Fruit fly (Drosophila melanogaster): ENCODE data around the gene ncd.

The ncd gene

dm6 chr3R:29763154-29763553 lies 43.8 kb downstream of the ncd start (continued):
- TF ChIP-seq al (GFP tag; IDR thresholded peaks at IDR 0.05) (peak; percentile 16; the same call in 1 of the 2 replicates), esg (GFP tag; conservative IDR thresholded peaks at IDR 0.05) (peak; percentile 45), CG7786 (GFP tag; optimal IDR thresholded peaks at IDR 0.05) (no peak), CG33557 (GFP tag; optimal IDR thresholded peaks at IDR 0.05) (no peak), CG12391 (tag; optimal IDR thresholded peaks at IDR 0.05) (peak; percentile 13), gem (tag; optimal IDR thresholded peaks at IDR 0.05) (peak; percentile 60), jing (GFP tag; optimal IDR thresholded peaks at IDR 0.05) (no peak), CG2202 (tag; optimal IDR thresholded peaks at IDR 0.05) (no peak), CG2129 (GFP tag; IDR thresholded peaks at IDR 0.05; ENCODE audit: partially characterized antibody) (no peak), E2f1 (GFP tag; IDR thresholded peaks at IDR 0.05) (peak; percentile 25; the same call in 1 of the 2 replicates), CG7271 (tag; optimal IDR thresholded peaks at IDR 0.05) (no peak), CG3995 (GFP tag; optimal IDR thresholded peaks at IDR 0.05) (no peak), Six4 (GFP tag; optimal IDR thresholded peaks at IDR 0.05) (no peak), run (tag; optimal IDR thresholded peaks at IDR 0.05) (no peak), dan (GFP tag; IDR thresholded peaks at IDR 0.05) (no peak), CG10654 (GFP tag; optimal IDR thresholded peaks at IDR 0.05) (peak; percentile 39), CG18599 (GFP tag; optimal IDR thresholded peaks at IDR 0.05) (peak; percentile 21), CG2889 (GFP tag; IDR thresholded peaks at IDR 0.05) (no peak), CG8478 (optimal IDR thresholded peaks at IDR 0.05) (no peak), H15 (GFP tag; IDR thresholded peaks at IDR 0.05) (no peak), CG6683 (GFP tag; optimal IDR thresholded peaks at IDR 0.05) (no peak), hb (GFP tag; IDR thresholded peaks at IDR 0.05; ENCODE audit: partially characterized antibody) (no peak), ash1 (GFP tag; optimal IDR thresholded peaks at IDR 0.05) (no peak), B-H2 (GFP tag; optimal IDR thresholded peaks at IDR 0.05) (no peak), nerfin-1 (tag; optimal IDR thresholded peaks at IDR 0.05) (no peak), CG10267 (tag; optimal IDR thresholded peaks at IDR 0.05) (peak; percentile 12), zfh1 (GFP tag; IDR thresholded peaks at IDR 0.05) (no peak), sima (GFP tag; optimal IDR thresholded peaks at IDR 0.05) (no peak), CG8281 (tag; optimal IDR thresholded peaks at IDR 0.05) (no peak), CG11504 (tag; optimal IDR thresholded peaks at IDR 0.05) (peak; percentile 52), Hsf (GFP tag; optimal IDR thresholded peaks at IDR 0.05) (peak; percentile 32), CG32532 (GFP tag; IDR thresholded peaks at IDR 0.05) (peak; percentile 50; the same call in 1 of the 2 replicates), ind (GFP tag; optimal IDR thresholded peaks at IDR 0.05) (peak; percentile 51), CG6854 (GFP tag; optimal IDR thresholded peaks at IDR 0.05) (no peak), CG5245 (GFP tag; optimal IDR thresholded peaks at IDR 0.05) (no peak), fu2 (GFP tag; optimal IDR thresholded peaks at IDR 0.05) (no peak), Spps (tag; optimal IDR thresholded peaks at IDR 0.05) (no peak), grn (GFP tag; optimal IDR thresholded peaks at IDR 0.05) (no peak), TFAM (GFP tag; optimal IDR thresholded peaks at IDR 0.05) (no peak), Usf (GFP tag; optimal IDR thresholded peaks at IDR 0.05) (no peak), CG9817 (tag; optimal IDR thresholded peaks at IDR 0.05) (no peak), Atf3 (GFP tag; optimal IDR thresholded peaks at IDR 0.05) (peak; percentile 14), CG1529 (GFP tag; optimal IDR thresholded peaks at IDR 0.05) (no peak), CG11723 (GFP tag; optimal IDR thresholded peaks at IDR 0.05) (no peak), CG8359 (GFP tag; optimal IDR thresholded peaks at IDR 0.05; ENCODE audit: borderline replicate concordance) (no peak), CG13424 (tag; optimal IDR thresholded peaks at IDR 0.05) (no peak), stwl (tag; optimal IDR thresholded peaks at IDR 0.05) (no peak), CG15011 (GFP tag; optimal IDR thresholded peaks at IDR 0.05) (no peak), CG7745 (tag; optimal IDR thresholded peaks at IDR 0.05) (no peak), CG9215 (GFP tag; IDR thresholded peaks at IDR 0.05) (no peak), CG6689 (GFP tag; IDR thresholded peaks at IDR 0.05) (0 out of 2 replicates have a peak, but pooled peaks have one; percentile 26), pum (GFP tag; optimal IDR thresholded peaks at IDR 0.05) (peak; percentile 6)

All from whole organism, embryonic.